Worm (Caenorhabditis elegans): Measurements from ENCODE around the gene mltn-5.

- TF ChIP-seq ama-1 (optimal IDR thresholded peaks at IDR 0.05) (no peak), F13C5.2 (tag; optimal IDR thresholded peaks at IDR 0.05) (no peak), pes-1 (GFP tag; IDR thresholded peaks at IDR 0.05) (no peak), ceh-36 (tag; optimal IDR thresholded peaks at IDR 0.05) (no peak), flt-1 (GFP tag; IDR thresholded peaks at IDR 0.05) (no peak), B0310.2 (tag; optimal IDR thresholded peaks at IDR 0.05) (no peak), tbx-37 (GFP tag; conservative IDR thresholded peaks at IDR 0.05) (no peak), aly-1 (tag; optimal IDR thresholded peaks at IDR 0.05) (no peak), ets-7 (tag; optimal IDR thresholded peaks at IDR 0.05) (no peak), tbx-11 (GFP tag; IDR thresholded peaks at IDR 0.05) (no peak)
Observed at ce11 chrII:13879589-13879988, 45.4 kb upstream of the mltn-5 start.
